Worm (Caenorhabditis elegans) whole organism, L2 larva: Measurements from ENCODE around the gene dop-3.

Source experiments
- C34F6.9 ChIP-seq: fragments of 150-350 bp; optimal IDR thresholded peaks from 2 replicates; lab custom pipeline; 2014; ENCODE audit warnings: missing biosample characterization, missing genetic modification characterization
- F13H6.1 ChIP-seq: sonication (generic microtip); optimal IDR thresholded peaks from 2 replicates; lab custom pipeline; 2016; ENCODE audit warnings: missing genetic modification characterization, missing compliant biosample characterization
- R02D3.7 ChIP-seq: fragments of 150-350 bp; optimal IDR thresholded peaks from 2 replicates; lab custom pipeline; 2014; ENCODE audit warnings: missing biosample characterization, missing genetic modification characterization
- Y55F3AM.14 ChIP-seq: fragments of 200-800 bp; sonication (Bioruptor generic); optimal IDR thresholded peaks from 2 replicates; lab custom pipeline; 2018; ENCODE audit warnings: mild to moderate bottlenecking, missing genetic modification characterization, missing compliant biosample characterization
- aly-2 ChIP-seq: fragments of 150-350 bp; optimal IDR thresholded peaks from 2 replicates; lab custom pipeline; 2014; ENCODE audit warnings: missing biosample characterization, missing genetic modification characterization
- ama-1 ChIP-seq: fragments of 150-350 bp; optimal IDR thresholded peaks from 2 replicates; lab custom pipeline; 2018; ENCODE audit warnings: inconsistent platforms
- blmp-1 ChIP-seq: sonication (generic microtip); optimal IDR thresholded peaks from 2 replicates; lab custom pipeline; 2017; ENCODE audit warnings: missing genetic modification characterization, mild to moderate bottlenecking, missing compliant biosample characterization, antibody characterized with exemption, moderate library complexity; ENCODE audit not compliant: insufficient read depth
- ceh-16 ChIP-seq: fragments of 150-350 bp; optimal IDR thresholded peaks from 2 replicates; lab custom pipeline; 2014; ENCODE audit warnings: missing biosample characterization, missing genetic modification characterization
- crh-2 ChIP-seq: sonication (generic microtip); optimal IDR thresholded peaks from 2 replicates; lab custom pipeline; 2017; ENCODE audit warnings: missing biosample characterization, missing genetic modification characterization
- dmd-4 ChIP-seq: sonication (generic microtip); optimal IDR thresholded peaks from 2 replicates; lab custom pipeline; 2017; ENCODE audit warnings: missing biosample characterization, missing genetic modification characterization
- egl-27 ChIP-seq: sonication (generic microtip); optimal IDR thresholded peaks from 3 replicates; lab custom pipeline; 2017; ENCODE audit warnings: missing biosample characterization, missing genetic modification reagents, missing genetic modification characterization
- elt-3 ChIP-seq: sonication (generic microtip); optimal IDR thresholded peaks from 2 replicates; lab custom pipeline; 2017; ENCODE audit warnings: missing biosample characterization, missing genetic modification characterization
- fos-1 ChIP-seq: fragments of 150-350 bp; optimal IDR thresholded peaks from 2 replicates; lab custom pipeline; 2014; ENCODE audit warnings: missing biosample characterization, missing genetic modification characterization
- gmeb-1 ChIP-seq: fragments of 150-350 bp; optimal IDR thresholded peaks from 2 replicates; lab custom pipeline; 2014; ENCODE audit warnings: missing biosample characterization, missing genetic modification characterization
- lin-13 ChIP-seq: fragments of 150-350 bp; optimal IDR thresholded peaks from 2 replicates; lab custom pipeline; 2014; ENCODE audit warnings: missing biosample characterization, missing genetic modification reagents, missing genetic modification characterization
- lin-39 ChIP-seq: fragments of 150-350 bp; optimal IDR thresholded peaks from 2 replicates; lab custom pipeline; 2014; ENCODE audit warnings: missing biosample characterization, missing genetic modification reagents, missing genetic modification characterization
- lsy-2 ChIP-seq, 2 experiments: fragments of 150-350 bp in 1 of 2; sonication (generic microtip) in 1 of 2; optimal IDR thresholded peaks; 2 replicates each; lab custom pipeline; 2014 to 2017; ENCODE audit warnings: missing biosample characterization in 2 of 2, missing genetic modification characterization in 2 of 2
- mab-5 ChIP-seq: fragments of 150-350 bp; optimal IDR thresholded peaks from 2 replicates; lab custom pipeline; 2014; ENCODE audit warnings: missing biosample characterization, missing genetic modification characterization
- mdl-1 ChIP-seq, 2 experiments: fragments of 150-350 bp in 1 of 2; sonication (generic microtip) in 1 of 2; optimal IDR thresholded peaks; 2 replicates each; lab custom pipeline; 2017; ENCODE audit warnings: missing biosample characterization in 2 of 2, missing genetic modification characterization in 2 of 2
- nhr-10 ChIP-seq: sonication (generic microtip); optimal IDR thresholded peaks from 2 replicates; lab custom pipeline; 2017; ENCODE audit warnings: missing biosample characterization, missing genetic modification characterization
- nhr-11 ChIP-seq: fragments of 150-350 bp; optimal IDR thresholded peaks from 2 replicates; lab custom pipeline; 2014; ENCODE audit warnings: missing biosample characterization, missing genetic modification characterization
- nhr-129 ChIP-seq: fragments of 150-350 bp; optimal IDR thresholded peaks from 2 replicates; lab custom pipeline; 2014; ENCODE audit warnings: missing biosample characterization, missing genetic modification characterization
- nhr-21 ChIP-seq: fragments of 150-350 bp; optimal IDR thresholded peaks from 2 replicates; lab custom pipeline; 2014; ENCODE audit warnings: missing biosample characterization, missing genetic modification characterization
- nhr-23 ChIP-seq: fragments of 150-350 bp; optimal IDR thresholded peaks from 2 replicates; lab custom pipeline; 2014; ENCODE audit warnings: missing biosample characterization, missing genetic modification reagents, missing genetic modification characterization
- nhr-237 ChIP-seq: fragments of 150-350 bp; optimal IDR thresholded peaks from 2 replicates; lab custom pipeline; 2014; ENCODE audit warnings: missing biosample characterization, missing genetic modification characterization
- nhr-25 ChIP-seq: fragments of 150-350 bp; sonication (generic microtip); optimal IDR thresholded peaks from 3 replicates; lab custom pipeline; 2014; ENCODE audit warnings: missing biosample characterization, missing genetic modification characterization
- nhr-77 ChIP-seq: fragments of 150-350 bp; optimal IDR thresholded peaks from 2 replicates; lab custom pipeline; 2014; ENCODE audit warnings: missing biosample characterization, missing genetic modification characterization
- peb-1 ChIP-seq: fragments of 150-350 bp; optimal IDR thresholded peaks from 2 replicates; lab custom pipeline; 2014; ENCODE audit warnings: missing biosample characterization, missing genetic modification characterization
- sem-4 ChIP-seq: fragments of 150-350 bp; optimal IDR thresholded peaks from 2 replicates; lab custom pipeline; 2014; ENCODE audit warnings: missing biosample characterization, missing genetic modification reagents, missing genetic modification characterization
- skn-1 ChIP-seq: sonication (generic microtip); optimal IDR thresholded peaks from 2 replicates; lab custom pipeline; 2017; ENCODE audit warnings: missing biosample characterization, missing genetic modification characterization
- sma-3 ChIP-seq: sonication (generic microtip); optimal IDR thresholded peaks from 2 replicates; lab custom pipeline; 2016; ENCODE audit warnings: missing genetic modification reagents, missing genetic modification characterization, missing compliant biosample characterization
- sma-9 ChIP-seq, 2 experiments: fragments of 150-350 bp in 1 of 2; sonication (generic microtip) in 1 of 2; optimal IDR thresholded peaks; 2 replicates each; lab custom pipeline; 2014 to 2016; ENCODE audit warnings: missing genetic modification characterization in 2 of 2, mild to moderate bottlenecking in 1 of 2, missing biosample characterization in 1 of 2, missing compliant biosample characterization in 1 of 2, missing genetic modification reagents in 1 of 2, moderate library complexity in 1 of 2
- snpc-4 ChIP-seq: fragments of 150-350 bp; optimal IDR thresholded peaks from 2 replicates; lab custom pipeline; 2014; ENCODE audit warnings: missing biosample characterization, missing genetic modification characterization
- unc-39 ChIP-seq: fragments of 150-350 bp; optimal IDR thresholded peaks from 2 replicates; lab custom pipeline; 2014; ENCODE audit warnings: missing biosample characterization, missing genetic modification characterization
- unc-55 ChIP-seq: fragments of 150-350 bp; sonication (generic microtip); optimal IDR thresholded peaks from 3 replicates; lab custom pipeline; 2014; ENCODE audit warnings: missing biosample characterization, missing genetic modification reagents, missing genetic modification characterization
- zag-1 ChIP-seq: fragments of 150-350 bp; optimal IDR thresholded peaks from 2 replicates; lab custom pipeline; 2014; ENCODE audit warnings: missing biosample characterization, missing genetic modification characterization
- ztf-1 ChIP-seq: fragments of 200-800 bp; sonication (Bioruptor generic); conservative IDR thresholded peaks from 2 replicates; pipeline ENCODE4 v1.3.6; 2022; ENCODE audit warnings: missing genetic modification characterization, missing compliant biosample characterization

dop-3 gene

ce11 chrX:6569624-6570023 lies at the start of gene dop-3:
Gene dop-3, minus strand, starts transcription at chrX:6569724.
- no peak for TF ChIP-seq C34F6.9 (tag; lab: Kevin White, UChicago)
- no peak for TF ChIP-seq blmp-1 (tag; lab: Kevin White, UChicago)
- TF ChIP-seq gmeb-1 (tag; lab: Kevin White, UChicago) = no peak
- TF ChIP-seq nhr-25 (tag; lab: Kevin White, UChicago) = no peak
- TF ChIP-seq sem-4 = no peak
- TF ChIP-seq ama-1 (lab: Kevin White, UChicago) = no peak
- no peak for TF ChIP-seq nhr-21 (tag; lab: Kevin White, UChicago)
- TF ChIP-seq egl-27 = no peak
- TF ChIP-seq elt-3 (tag; lab: Kevin White, UChicago) = no peak
- no peak for TF ChIP-seq sma-9 (GFP tag; optimal IDR thresholded peaks at IDR 0.05; lab: Kevin White, UChicago)
- TF ChIP-seq sma-9 (tag; optimal IDR thresholded peaks at IDR 0.05; lab: Kevin White, UChicago) = no peak
- TF ChIP-seq peb-1 = no peak

- no peak for TF ChIP-seq zag-1 (tag; lab: Kevin White, UChicago)
- no peak for TF ChIP-seq ztf-1 (GFP tag; lab: Robert Waterston, UW)
- no peak for TF ChIP-seq Y55F3AM.14 (GFP tag; lab: Kevin White, UChicago)
- TF ChIP-seq nhr-77 (tag; lab: Kevin White, UChicago) = no peak
- no peak for TF ChIP-seq lin-13 (GFP tag; lab: Kevin White, UChicago)
- no peak for TF ChIP-seq unc-55 (GFP tag; lab: Kevin White, UChicago)
- TF ChIP-seq lin-39 (tag; lab: Kevin White, UChicago) = no peak
- no peak for TF ChIP-seq crh-2 (tag; lab: Kevin White, UChicago)
- TF ChIP-seq F13H6.1 = no peak
- TF ChIP-seq ama-1 (lab: Kevin White, UChicago) = no peak
- no peak for TF ChIP-seq nhr-129 (tag; lab: Kevin White, UChicago)
- no peak for TF ChIP-seq sma-3
- TF ChIP-seq nhr-23 (tag; lab: Kevin White, UChicago) = no peak
- no peak for TF ChIP-seq unc-39 (tag; lab: Kevin White, UChicago)
- TF ChIP-seq lsy-2 (tag; optimal IDR thresholded peaks at IDR 0.05; lab: Kevin White, UChicago) = no peak
- TF ChIP-seq mab-5 (tag; lab: Kevin White, UChicago) = no peak
- no peak for TF ChIP-seq nhr-237 (tag; lab: Kevin White, UChicago)
- no peak for TF ChIP-seq fos-1 (tag; lab: Kevin White, UChicago)
- TF ChIP-seq sem-4 = no peak
Observed at ce11 chrX:6618712-6619111, 49.2 kb upstream of the dop-3 start, which contains the start of gene kqt-1. Gene kqt-1, plus strand, starts transcription at chrX:6619012.

- TF ChIP-seq skn-1 (tag; lab: Kevin White, UChicago) (no peak), sma-9 (GFP tag; optimal IDR thresholded peaks at IDR 0.05; lab: Kevin White, UChicago) (no peak), sma-9 (tag; optimal IDR thresholded peaks at IDR 0.05; lab: Kevin White, UChicago) (no peak), dmd-4 (tag; lab: Kevin White, UChicago) (no peak), R02D3.7 (tag; lab: Kevin White, UChicago) (no peak), aly-2 (tag; lab: Kevin White, UChicago) (no peak), snpc-4 (tag; lab: Kevin White, UChicago) (no peak), nhr-11 (tag; lab: Kevin White, UChicago) (no peak), elt-3 (tag; lab: Kevin White, UChicago) (no peak), mdl-1 (tag; optimal IDR thresholded peaks at IDR 0.05; lab: Kevin White, UChicago) (no peak), nhr-10 (no peak), sem-4 (no peak)
Observed at ce11 chrX:6617622-6618021, 48.1 kb upstream of the dop-3 start.

- TF ChIP-seq ama-1 (lab: Kevin White, UChicago) (no peak), ceh-16 (tag; lab: Kevin White, UChicago) (no peak), fos-1 (tag; lab: Kevin White, UChicago) (no peak)
Observed at ce11 chrX:6613537-6613936, 44.0 kb upstream of the dop-3 start.
